Fruit fly (Drosophila melanogaster): ENCODE results near the gene pnr.

The pnr gene

dm6 chr3R:16078247-16078646, 52.4 kb downstream of the pnr start:
- no peak for TF ChIP-seq Crg-1 (GFP tag; optimal IDR thresholded peaks at IDR 0.05)
- no peak for TF ChIP-seq cic (GFP tag; optimal IDR thresholded peaks at IDR 0.05)

DNA sequence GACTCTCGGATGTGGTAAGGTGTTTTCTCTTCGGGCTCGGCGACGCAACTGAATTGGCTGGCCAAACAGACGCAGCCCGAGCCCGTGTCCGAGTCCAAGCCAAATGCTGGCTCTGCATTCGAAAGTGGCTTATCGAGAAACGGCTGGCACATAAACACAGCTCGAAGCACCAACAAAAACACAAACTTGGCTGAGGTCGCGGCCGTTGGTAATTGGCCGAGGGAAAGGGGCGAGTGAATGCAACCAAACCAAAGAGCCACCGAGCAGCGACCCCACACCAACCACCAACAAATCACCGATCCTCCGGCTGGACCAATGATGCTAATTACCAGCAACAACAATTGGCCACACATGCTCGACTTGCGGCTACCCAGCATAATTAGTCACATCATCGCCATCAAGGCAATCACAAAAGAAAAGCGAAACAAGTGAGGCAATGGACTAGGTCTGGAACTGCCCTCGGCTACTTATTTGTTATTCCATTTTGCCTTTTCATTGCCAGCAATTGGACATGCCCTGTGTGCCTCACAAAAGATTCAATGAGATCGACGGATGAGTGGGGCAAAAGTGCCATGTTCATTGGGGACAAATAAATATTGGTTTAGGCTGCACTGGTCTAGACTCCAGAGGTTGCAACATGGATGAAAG, 55.2 kb downstream of the pnr start, which contains the start of gene CG32855:
TSS of gene CG32855 (minus strand) at position 51 of the 648 bp plus-strand sequence.
- TF ChIP-seq bab1 (GFP tag; optimal IDR thresholded peaks at IDR 0.05): no peak
- no peak for TF ChIP-seq Clk (GFP tag; optimal IDR thresholded peaks at IDR 0.05)
- no peak for TF ChIP-seq cnc (optimal IDR thresholded peaks at IDR 0.05)
- TF ChIP-seq toe (GFP tag; optimal IDR thresholded peaks at IDR 0.05): no peak
- TF ChIP-seq CG11617 (GFP tag; optimal IDR thresholded peaks at IDR 0.05): no peak
- TF ChIP-seq kay (GFP tag; ENCODE audit: borderline replicate concordance): no peak
- no peak for TF ChIP-seq Mnt (GFP tag; optimal IDR thresholded peaks at IDR 0.05)
- TF ChIP-seq CG12768 (GFP tag; optimal IDR thresholded peaks at IDR 0.05): no peak
- TF ChIP-seq CG1620 (GFP tag; optimal IDR thresholded peaks at IDR 0.05): no peak
- TF ChIP-seq ovo (GFP tag; optimal IDR thresholded peaks at IDR 0.05): no peak

dm6 chr3R:16082384-16082783, 56.5 kb downstream of the pnr start:
- TF ChIP-seq cnc (optimal IDR thresholded peaks at IDR 0.05) (no peak), bab1 (GFP tag; optimal IDR thresholded peaks at IDR 0.05) (no peak), CG14711 (tag; optimal IDR thresholded peaks at IDR 0.05) (no peak), kay (GFP tag; ENCODE audit: borderline replicate concordance) (no peak), ovo (GFP tag; optimal IDR thresholded peaks at IDR 0.05) (no peak), CG12768 (GFP tag; optimal IDR thresholded peaks at IDR 0.05) (no peak), Clk (GFP tag; optimal IDR thresholded peaks at IDR 0.05) (no peak), cic (GFP tag; optimal IDR thresholded peaks at IDR 0.05) (no peak), CG1620 (GFP tag; optimal IDR thresholded peaks at IDR 0.05) (no peak), pad (GFP tag; optimal IDR thresholded peaks at IDR 0.05) (no peak), CG33017 (tag; optimal IDR thresholded peaks at IDR 0.05) (no peak), Mnt (GFP tag; optimal IDR thresholded peaks at IDR 0.05) (no peak), CG7045 (GFP tag; optimal IDR thresholded peaks at IDR 0.05) (no peak), toe (GFP tag; optimal IDR thresholded peaks at IDR 0.05) (no peak), CG11617 (GFP tag; optimal IDR thresholded peaks at IDR 0.05) (no peak), Crg-1 (GFP tag; optimal IDR thresholded peaks at IDR 0.05) (no peak), CG7101 (tag; optimal IDR thresholded peaks at IDR 0.05) (no peak), tj (GFP tag; optimal IDR thresholded peaks at IDR 0.05) (no peak)

DNA sequence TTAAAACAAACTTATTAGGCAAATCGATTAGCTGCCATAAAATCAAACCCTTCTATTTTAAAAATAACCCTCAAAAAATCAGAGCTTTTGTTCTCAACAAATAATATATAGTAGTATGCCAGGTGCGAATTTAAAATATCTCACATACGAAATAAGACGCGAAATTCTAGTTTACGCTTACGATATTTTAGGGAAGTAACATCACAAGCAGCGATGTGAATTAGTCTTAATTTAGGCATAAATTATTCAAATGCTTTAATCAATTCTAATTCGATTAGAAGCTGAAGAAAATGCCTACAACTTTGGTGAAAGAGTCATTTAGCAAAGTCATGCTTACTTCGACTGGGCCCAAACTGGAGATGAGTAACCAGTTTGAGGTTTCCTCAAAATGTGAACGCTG, 57.7 kb downstream of the pnr start, which contains the start of gene sxe2:
TSS of gene sxe2 (plus strand) at position 301 of the 400 bp plus-strand sequence.
- TF ChIP-seq Mnt (GFP tag; optimal IDR thresholded peaks at IDR 0.05) (no peak), CG7045 (GFP tag; optimal IDR thresholded peaks at IDR 0.05) (no peak), CG14711 (tag; optimal IDR thresholded peaks at IDR 0.05) (no peak), CG12768 (GFP tag; optimal IDR thresholded peaks at IDR 0.05) (no peak), pad (GFP tag; optimal IDR thresholded peaks at IDR 0.05) (no peak), bab1 (GFP tag; optimal IDR thresholded peaks at IDR 0.05) (no peak), ovo (GFP tag; optimal IDR thresholded peaks at IDR 0.05) (no peak), CG11617 (GFP tag; optimal IDR thresholded peaks at IDR 0.05) (no peak), cnc (optimal IDR thresholded peaks at IDR 0.05) (no peak), Clk (GFP tag; optimal IDR thresholded peaks at IDR 0.05) (no peak), CG7101 (tag; optimal IDR thresholded peaks at IDR 0.05) (no peak), tj (GFP tag; optimal IDR thresholded peaks at IDR 0.05) (no peak), cic (GFP tag; optimal IDR thresholded peaks at IDR 0.05) (no peak), CG5204 (GFP tag; optimal IDR thresholded peaks at IDR 0.05) (no peak), CG33017 (tag; optimal IDR thresholded peaks at IDR 0.05) (no peak)

All from whole organism, adult.